Fruit fly (Drosophila melanogaster): ENCODE measurements around the gene CG45067.

The CG45067 gene

dm6 chr3L:3083329-3084083 lies 30.8 kb downstream of the CG45067 start (continued):
- TF ChIP-seq Dek (tag; optimal IDR thresholded peaks at IDR 0.05) (no peak), wdn (GFP tag; IDR thresholded peaks at IDR 0.05) (0 out of 2 replicates have a peak, but pooled peaks have one; percentile 27), CHES-1-like (GFP tag; optimal IDR thresholded peaks at IDR 0.05) (peak; percentile 50), CG8765 (GFP tag; IDR thresholded peaks at IDR 0.05) (no peak), HLHmδ (GFP tag; optimal IDR thresholded peaks at IDR 0.05) (peak; percentile 93), nerfin-2 (GFP tag; IDR thresholded peaks at IDR 0.05; ENCODE audit: partially characterized antibody) (no peak), BtbVII (GFP tag; optimal IDR thresholded peaks at IDR 0.05) (peak; percentile 71), HHEX (GFP tag; optimal IDR thresholded peaks at IDR 0.05) (peak; percentile 63), Trl (optimal IDR thresholded peaks at IDR 0.05) (peak; percentile 10 to 39), Trl (GFP tag; optimal IDR thresholded peaks at IDR 0.05) (peak; percentile 56), gce (GFP tag; IDR thresholded peaks at IDR 0.05) (peak; percentile 65; the same call in 1 of the 3 replicates), Oaz (GFP tag; IDR thresholded peaks at IDR 0.05) (no peak), pho (GFP tag; optimal IDR thresholded peaks at IDR 0.05) (no peak), Lim3 (GFP tag; IDR thresholded peaks at IDR 0.05) (peak; percentile 43; the same call in 1 of the 2 replicates), CG15696 (tag; optimal IDR thresholded peaks at IDR 0.05) (peak; percentile 70), HLH4C (GFP tag; IDR thresholded peaks at IDR 0.05; ENCODE audit: partially characterized antibody) (0 out of 3 replicates have a peak, but pooled peaks have one; percentile 19), CG14050 (GFP tag; IDR thresholded peaks at IDR 0.05) (no peak), grn (GFP tag; optimal IDR thresholded peaks at IDR 0.05) (peak; percentile 97), CG7839 (tag; optimal IDR thresholded peaks at IDR 0.05) (no peak), CG15601 (tag; optimal IDR thresholded peaks at IDR 0.05) (peak; percentile 81), CG18599 (GFP tag; optimal IDR thresholded peaks at IDR 0.05) (peak; percentile 86), Ssrp (tag; optimal IDR thresholded peaks at IDR 0.05) (no peak), cad (GFP tag; optimal IDR thresholded peaks at IDR 0.05) (no peak), Atf6 (GFP tag; IDR thresholded peaks at IDR 0.05) (peak; percentile 70), Oli (tag; optimal IDR thresholded peaks at IDR 0.05) (no peak), CG1792 (GFP tag; optimal IDR thresholded peaks at IDR 0.05) (no peak), CG1647 (GFP tag; optimal IDR thresholded peaks at IDR 0.05) (no peak), CG12071 (GFP tag; optimal IDR thresholded peaks at IDR 0.05) (peak; percentile 63), NC2α (GFP tag; optimal IDR thresholded peaks at IDR 0.05) (peak; percentile 46), HmgZ (tag; optimal IDR thresholded peaks at IDR 0.05) (peak; percentile 78), E2f2 (GFP tag; IDR thresholded peaks at IDR 0.05) (0 out of 2 replicates have a peak, but pooled peaks have one; percentile 28), NK7.1 (GFP tag; optimal IDR thresholded peaks at IDR 0.05) (peak; percentile 52), en (GFP tag; optimal IDR thresholded peaks at IDR 0.05) (no peak), trh (GFP tag; optimal IDR thresholded peaks at IDR 0.05) (no peak), pfk (GFP tag; optimal IDR thresholded peaks at IDR 0.05) (peak; percentile 16), Xrp1 (GFP tag; IDR thresholded peaks at IDR 0.05) (peak; percentile 81), Jarid2 (GFP tag; optimal IDR thresholded peaks at IDR 0.05) (peak; percentile 56), CG11695 (GFP tag; IDR thresholded peaks at IDR 0.05) (peak; percentile 33; the same call in 1 of the 3 replicates), CG33557 (GFP tag; optimal IDR thresholded peaks at IDR 0.05) (peak; percentile 80), CG10565 (GFP tag; optimal IDR thresholded peaks at IDR 0.05) (no peak), Mes4 (GFP tag; optimal IDR thresholded peaks at IDR 0.05) (peak; percentile 50), CG13296 (GFP tag; optimal IDR thresholded peaks at IDR 0.05) (peak; percentile 16), CG15514 (GFP tag; optimal IDR thresholded peaks at IDR 0.05) (peak; percentile 67), NfI (GFP tag; optimal IDR thresholded peaks at IDR 0.05) (no peak), NFAT (GFP tag; IDR thresholded peaks at IDR 0.05) (peak; percentile 92), HmgD (GFP tag; optimal IDR thresholded peaks at IDR 0.05) (no peak), twi (tag; optimal IDR thresholded peaks at IDR 0.05) (no peak), CG12942 (GFP tag; optimal IDR thresholded peaks at IDR 0.05) (no peak), her (GFP tag; optimal IDR thresholded peaks at IDR 0.05) (peak; percentile 39)

Measured in whole organism, embryonic.